Worm (Caenorhabditis elegans): ENCODE results near the gene acp-4.

- TF ChIP-seq med-1 (GFP tag; optimal IDR thresholded peaks at IDR 0.05; ENCODE audit: insufficient read depth): no peak
- TF ChIP-seq flt-1 (GFP tag; IDR thresholded peaks at IDR 0.05): 0 out of 2 replicates have a peak, but pooled peaks have one; percentile 49
- TF ChIP-seq T22C8.4 (GFP tag; IDR thresholded peaks at IDR 0.05): no peak
Observed at ce11 chrII:8464448-8464898, 29.6 kb upstream of the acp-4 start, which contains the start of gene fars-3.
